Worm (Caenorhabditis elegans): ENCODE data around the gene rab-14.

Gene rab-14

ce11 chrX:15628945-15629344 lies 22.5 kb upstream of the rab-14 start:
- peak; percentile 95 for TF ChIP-seq aha-1 (tag)
- TF ChIP-seq nhr-77 (tag; optimal IDR thresholded peaks at IDR 0.05) = no peak

ce11 chrX:15627814-15628213 lies 21.4 kb upstream of the rab-14 start:
- TF ChIP-seq lin-39 (tag; optimal IDR thresholded peaks at IDR 0.05) (no peak), ZK546.5 (tag; optimal IDR thresholded peaks at IDR 0.05) (no peak), hlh-30 (tag; optimal IDR thresholded peaks at IDR 0.05; ENCODE audit: insufficient read depth) (peak; percentile 54), nhr-28 (tag; optimal IDR thresholded peaks at IDR 0.05) (peak; percentile 24), Y5F2A.4 (GFP tag; optimal IDR thresholded peaks at IDR 0.05) (no peak), lin-13 (GFP tag; optimal IDR thresholded peaks at IDR 0.05) (no peak), hlh-11 (tag; optimal IDR thresholded peaks at IDR 0.05) (peak; percentile 30)

ce11 chrX:15626119-15626850 lies 19.9 kb upstream of the rab-14 start:
- TF ChIP-seq vab-7 (GFP tag; IDR thresholded peaks at IDR 0.05) (no peak), snpc-4 (tag; optimal IDR thresholded peaks at IDR 0.05) (no peak), php-3 (GFP tag; IDR thresholded peaks at IDR 0.05) (no peak), lin-29 (GFP tag; IDR thresholded peaks at IDR 0.05) (no peak), dmd-6 (GFP tag; IDR thresholded peaks at IDR 0.05) (peak; percentile 27; the same call in 1 of the 2 replicates), nhr-28 (tag; optimal IDR thresholded peaks at IDR 0.05) (peak; percentile 46), aha-1 (tag) (peak; percentile 88), hlh-30 (tag; optimal IDR thresholded peaks at IDR 0.05; ENCODE audit: insufficient read depth) (peak; percentile 4), unc-62 (GFP tag; optimal IDR thresholded peaks at IDR 0.05 in 1 of 2) (peak in 1 of 2 experiments; percentile 97), unc-62 (tag; optimal IDR thresholded peaks at IDR 0.05) (no peak), unc-39 (tag; optimal IDR thresholded peaks at IDR 0.05) (no peak), nhr-41 (GFP tag; IDR thresholded peaks at IDR 0.05) (no peak), mdl-1 (tag; optimal IDR thresholded peaks at IDR 0.05) (peak in 1 of 2 experiments; percentile 14), ceh-82 (tag; optimal IDR thresholded peaks at IDR 0.05) (no peak)

ce11 chrX:15622041-15622440 lies 15.6 kb upstream of the rab-14 start:
- TF ChIP-seq pqm-1 (tag; optimal IDR thresholded peaks at IDR 0.05) = peak; percentile 24
- no peak for TF ChIP-seq madf-5 (GFP tag; IDR thresholded peaks at IDR 0.05)
- no peak for TF ChIP-seq dmd-8 (GFP tag; IDR thresholded peaks at IDR 0.05)
- TF ChIP-seq dve-1 (tag; optimal IDR thresholded peaks at IDR 0.05; ENCODE audit: insufficient read depth) = peak; percentile 22
- peak; percentile 47 for TF ChIP-seq dmd-6 (GFP tag; IDR thresholded peaks at IDR 0.05)
- TF ChIP-seq lsy-2 (tag; optimal IDR thresholded peaks at IDR 0.05) = peak in 1 of 2 experiments; percentile 8
- no peak for TF ChIP-seq D1046.2 (GFP tag; IDR thresholded peaks at IDR 0.05)
- peak in 1 of 2 experiments; percentile 61 for TF ChIP-seq mdl-1 (tag; optimal IDR thresholded peaks at IDR 0.05)
- peak; percentile 9 for TF ChIP-seq hlh-11 (tag; optimal IDR thresholded peaks at IDR 0.05)
- no peak for TF ChIP-seq R02D3.7 (tag; optimal IDR thresholded peaks at IDR 0.05)

ce11 chrX:15621001-15621400 lies 14.6 kb upstream of the rab-14 start:
- TF ChIP-seq nhr-41 (GFP tag; IDR thresholded peaks at IDR 0.05) (no peak), set-16 (GFP tag; IDR thresholded peaks at IDR 0.05) (peak; percentile 82)

- TF ChIP-seq fkh-10 (GFP tag; optimal IDR thresholded peaks at IDR 0.05) = no peak
- TF ChIP-seq daf-16 (GFP tag; optimal IDR thresholded peaks at IDR 0.05) = no peak
- TF ChIP-seq daf-16 (tag; optimal IDR thresholded peaks at IDR 0.05) = peak; percentile 14
- no peak for TF ChIP-seq nhr-28 (tag; optimal IDR thresholded peaks at IDR 0.05)
These were observed 13.8 kb upstream of the rab-14 start, which contains the start of gene K09E9.1 for ce11 chrX:15620200-15620599. TSS of gene K09E9.1 (plus strand) at chrX:15620500.
